Fruit fly (Drosophila melanogaster): ENCODE results near the gene yata.

The yata gene

DNA sequence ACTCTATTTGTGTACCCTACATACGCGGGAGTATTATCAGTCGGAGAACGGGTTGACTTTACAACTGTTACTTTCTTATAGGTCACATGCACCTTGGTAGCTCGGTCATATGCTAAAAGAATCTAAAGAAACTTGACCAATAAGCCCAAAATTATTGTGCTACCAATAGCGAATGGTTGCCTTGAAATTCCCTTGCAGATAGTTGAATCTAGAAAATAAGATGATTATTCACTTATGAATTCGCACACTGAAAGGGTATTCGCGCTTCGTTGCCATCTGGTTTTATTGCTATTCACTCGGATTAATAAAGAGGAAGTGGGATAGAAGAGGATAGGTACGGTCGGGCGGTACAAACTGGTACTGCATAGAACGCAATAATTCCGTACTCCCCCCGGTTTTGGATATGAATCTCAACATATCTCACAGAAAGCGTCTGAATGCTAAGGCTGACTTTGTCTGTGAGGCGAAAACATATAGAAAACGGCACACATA lies 24.9 kb downstream of the yata start (continued):
- TF ChIP-seq MBD-R2 (GFP tag; IDR thresholded peaks at IDR 0.05) (peak; percentile 56; the same call in 1 of the 2 replicates), gt (GFP tag; IDR thresholded peaks at IDR 0.05) (no peak), tll (GFP tag; optimal IDR thresholded peaks at IDR 0.05) (peak in 1 of 2 experiments; percentile 8), Ptx1 (GFP tag; IDR thresholded peaks at IDR 0.05) (peak; percentile 78), CG17186 (GFP tag; optimal IDR thresholded peaks at IDR 0.05) (no peak), Oli (tag; optimal IDR thresholded peaks at IDR 0.05) (peak; percentile 76), sob (GFP tag; IDR thresholded peaks at IDR 0.05) (peak; percentile 70), psq (GFP tag; optimal IDR thresholded peaks at IDR 0.05) (no peak), scrt (GFP tag; optimal IDR thresholded peaks at IDR 0.05) (peak; percentile 47), sens (GFP tag) (peak; percentile 93), CG6254 (GFP tag; optimal IDR thresholded peaks at IDR 0.05) (peak; percentile 21), lbe (GFP tag; optimal IDR thresholded peaks at IDR 0.05) (no peak), CG7839 (tag; optimal IDR thresholded peaks at IDR 0.05) (peak; percentile 85), CG10462 (GFP tag; optimal IDR thresholded peaks at IDR 0.05) (peak; percentile 32), CG15073 (GFP tag; optimal IDR thresholded peaks at IDR 0.05) (no peak), gcm2 (GFP tag; optimal IDR thresholded peaks at IDR 0.05) (peak; percentile 33), Hr3 (GFP tag; optimal IDR thresholded peaks at IDR 0.05) (peak; percentile 61), CG15514 (GFP tag; optimal IDR thresholded peaks at IDR 0.05) (no peak), CG6791 (GFP tag; IDR thresholded peaks at IDR 0.05; ENCODE audit: partially characterized antibody) (no peak), CG8388 (GFP tag; optimal IDR thresholded peaks at IDR 0.05) (peak; percentile 50), CoRest (tag; optimal IDR thresholded peaks at IDR 0.05) (peak; percentile 88), CG9727 (GFP tag; optimal IDR thresholded peaks at IDR 0.05) (peak; percentile 76), fd3F (GFP tag; optimal IDR thresholded peaks at IDR 0.05) (peak; percentile 81), otp (GFP tag; IDR thresholded peaks at IDR 0.05) (0 out of 3 replicates have a peak, but pooled peaks have one; percentile 30), ems (GFP tag; optimal IDR thresholded peaks at IDR 0.05) (peak; percentile 75), CG10959 (GFP tag; IDR thresholded peaks at IDR 0.05) (peak; percentile 46), CG16813 (GFP tag; IDR thresholded peaks at IDR 0.05; ENCODE audit: partially characterized antibody) (no peak), Dip3 (GFP tag; optimal IDR thresholded peaks at IDR 0.05) (peak; percentile 78), sd (tag; optimal IDR thresholded peaks at IDR 0.05) (no peak), CG7372 (GFP tag; IDR thresholded peaks at IDR 0.05) (peak; percentile 73), CG13123 (GFP tag; optimal IDR thresholded peaks at IDR 0.05) (peak; percentile 44), CG32767 (GFP tag; IDR thresholded peaks at IDR 0.05) (no peak), CG10543 (GFP tag; optimal IDR thresholded peaks at IDR 0.05) (peak; percentile 69), Chrac-16 (GFP tag; optimal IDR thresholded peaks at IDR 0.05) (peak; percentile 62), ken (GFP tag; IDR thresholded peaks at IDR 0.05) (peak; percentile 61; the same call in 1 of the 3 replicates), CG31388 (GFP tag; optimal IDR thresholded peaks at IDR 0.05) (no peak), Ada2b (GFP tag; IDR thresholded peaks at IDR 0.05) (peak; percentile 72), Spps (tag; optimal IDR thresholded peaks at IDR 0.05) (no peak), Bteb2 (GFP tag; optimal IDR thresholded peaks at IDR 0.05) (peak; percentile 41), CG31441 (GFP tag; IDR thresholded peaks at IDR 0.05) (peak; percentile 54; the same call in 1 of the 2 replicates), CG12391 (tag; optimal IDR thresholded peaks at IDR 0.05) (peak; percentile 79), bigmax (GFP tag; optimal IDR thresholded peaks at IDR 0.05) (no peak), exex (tag; optimal IDR thresholded peaks at IDR 0.05) (peak; percentile 65), CG14441 (GFP tag; IDR thresholded peaks at IDR 0.05) (peak; percentile 70), CG43689 (GFP tag; IDR thresholded peaks at IDR 0.05) (peak; percentile 67), pum (GFP tag; optimal IDR thresholded peaks at IDR 0.05) (peak; percentile 67), insv (GFP tag; optimal IDR thresholded peaks at IDR 0.05) (no peak), CG14050 (GFP tag; IDR thresholded peaks at IDR 0.05) (peak; percentile 63; the same call in 2 of the 3 replicates), CG8281 (tag; optimal IDR thresholded peaks at IDR 0.05) (peak; percentile 59), Rx (GFP tag; IDR thresholded peaks at IDR 0.05) (peak; percentile 31; the same call in 1 of the 2 replicates)

All from whole organism, embryonic.